Worm (Caenorhabditis elegans): ENCODE results near the gene ram-5.

The ram-5 gene

ce11 chrX:14568258-14568763 lies 18.4 kb downstream of the ram-5 start:
- TF ChIP-seq nhr-25 (tag; optimal IDR thresholded peaks at IDR 0.05) (no peak), unc-55 (GFP tag; optimal IDR thresholded peaks at IDR 0.05) (no peak), fos-1 (tag; optimal IDR thresholded peaks at IDR 0.05) (no peak), sem-4 (tag; optimal IDR thresholded peaks at IDR 0.05) (no peak), sma-9 (GFP tag; optimal IDR thresholded peaks at IDR 0.05) (no peak), sma-9 (tag; optimal IDR thresholded peaks at IDR 0.05) (no peak), elt-3 (tag; optimal IDR thresholded peaks at IDR 0.05) (no peak), nhr-129 (tag; optimal IDR thresholded peaks at IDR 0.05) (no peak), mdl-1 (tag; optimal IDR thresholded peaks at IDR 0.05) (no peak), nhr-12 (tag; optimal IDR thresholded peaks at IDR 0.05) (no peak)

ce11 chrX:14571277-14571676 lies 21.3 kb downstream of the ram-5 start:
- no peak for TF ChIP-seq nhr-12 (tag; optimal IDR thresholded peaks at IDR 0.05)
- TF ChIP-seq nhr-23 (tag; optimal IDR thresholded peaks at IDR 0.05), result no peak
- no peak for TF ChIP-seq ztf-1 (GFP tag; conservative IDR thresholded peaks at IDR 0.05)
- no peak for TF ChIP-seq fos-1 (tag; optimal IDR thresholded peaks at IDR 0.05)
- TF ChIP-seq elt-3 (tag; optimal IDR thresholded peaks at IDR 0.05), result no peak
- no peak for TF ChIP-seq gmeb-1 (tag; optimal IDR thresholded peaks at IDR 0.05)
- no peak for TF ChIP-seq ama-1 (optimal IDR thresholded peaks at IDR 0.05)
- TF ChIP-seq nhr-10 (tag; optimal IDR thresholded peaks at IDR 0.05), result no peak
- no peak for TF ChIP-seq lin-13 (GFP tag; optimal IDR thresholded peaks at IDR 0.05)
- no peak for TF ChIP-seq unc-62 (GFP tag; optimal IDR thresholded peaks at IDR 0.05)
- no peak for TF ChIP-seq unc-55 (GFP tag; optimal IDR thresholded peaks at IDR 0.05)
- TF ChIP-seq sma-9 (GFP tag; optimal IDR thresholded peaks at IDR 0.05), result no peak
- TF ChIP-seq sma-9 (tag; optimal IDR thresholded peaks at IDR 0.05), result no peak
- no peak for TF ChIP-seq nhr-25 (tag; optimal IDR thresholded peaks at IDR 0.05)
- TF ChIP-seq sma-3 (GFP tag; optimal IDR thresholded peaks at IDR 0.05), result no peak
- no peak for TF ChIP-seq C34F6.9 (tag; optimal IDR thresholded peaks at IDR 0.05)
- TF ChIP-seq Y55F3AM.14 (GFP tag; optimal IDR thresholded peaks at IDR 0.05), result no peak
- no peak for TF ChIP-seq alr-1 (tag; optimal IDR thresholded peaks at IDR 0.05)
- no peak for TF ChIP-seq sem-4 (tag; optimal IDR thresholded peaks at IDR 0.05)
- no peak for TF ChIP-seq mbf-1 (tag; optimal IDR thresholded peaks at IDR 0.05)
- TF ChIP-seq unc-39 (tag; optimal IDR thresholded peaks at IDR 0.05), result no peak

ce11 chrX:14572419-14572818 lies 22.5 kb downstream of the ram-5 start, which contains the start of gene lron-1:
Gene lron-1, plus strand, starts transcription at chrX:14572719.
- TF ChIP-seq nhr-77 (tag; optimal IDR thresholded peaks at IDR 0.05) (no peak), sem-4 (tag; optimal IDR thresholded peaks at IDR 0.05) (no peak), aly-2 (tag; optimal IDR thresholded peaks at IDR 0.05) (no peak), nhr-12 (tag; optimal IDR thresholded peaks at IDR 0.05) (no peak), nhr-237 (tag; optimal IDR thresholded peaks at IDR 0.05) (no peak), ZK546.5 (tag; optimal IDR thresholded peaks at IDR 0.05) (no peak), ztf-4 (tag; optimal IDR thresholded peaks at IDR 0.05) (no peak), skn-1 (tag; optimal IDR thresholded peaks at IDR 0.05) (no peak), mbf-1 (tag; optimal IDR thresholded peaks at IDR 0.05) (no peak), lin-11 (tag; optimal IDR thresholded peaks at IDR 0.05) (no peak), nhr-25 (tag; optimal IDR thresholded peaks at IDR 0.05) (no peak), nhr-129 (tag; optimal IDR thresholded peaks at IDR 0.05) (no peak), mab-5 (tag; optimal IDR thresholded peaks at IDR 0.05) (no peak), nhr-6 (tag; optimal IDR thresholded peaks at IDR 0.05) (no peak), mdl-1 (tag; optimal IDR thresholded peaks at IDR 0.05) (no peak), peb-1 (tag; optimal IDR thresholded peaks at IDR 0.05) (no peak), ceh-16 (tag; optimal IDR thresholded peaks at IDR 0.05) (no peak), ceh-82 (tag; optimal IDR thresholded peaks at IDR 0.05) (no peak), nhr-11 (tag; optimal IDR thresholded peaks at IDR 0.05) (no peak), sma-9 (GFP tag; optimal IDR thresholded peaks at IDR 0.05) (no peak), sma-9 (tag; optimal IDR thresholded peaks at IDR 0.05) (no peak)

ce11 chrX:14575920-14576319 lies 26.0 kb downstream of the ram-5 start:
- TF ChIP-seq sem-4 (tag; optimal IDR thresholded peaks at IDR 0.05) (peak; percentile 42), nhr-21 (tag; optimal IDR thresholded peaks at IDR 0.05) (peak; percentile 45), sma-3 (GFP tag; optimal IDR thresholded peaks at IDR 0.05) (peak; percentile 79), sma-9 (GFP tag; optimal IDR thresholded peaks at IDR 0.05) (peak; percentile 87), sma-9 (tag; optimal IDR thresholded peaks at IDR 0.05) (no peak), nhr-25 (tag; optimal IDR thresholded peaks at IDR 0.05) (peak; percentile 52), fos-1 (tag; optimal IDR thresholded peaks at IDR 0.05) (peak; percentile 79), peb-1 (tag; optimal IDR thresholded peaks at IDR 0.05) (no peak), nhr-23 (tag; optimal IDR thresholded peaks at IDR 0.05) (peak; percentile 17), ama-1 (optimal IDR thresholded peaks at IDR 0.05) (no peak), elt-1 (tag; optimal IDR thresholded peaks at IDR 0.05) (peak; percentile 90), ztf-11 (tag; optimal IDR thresholded peaks at IDR 0.05) (no peak), lsy-2 (tag; optimal IDR thresholded peaks at IDR 0.05) (peak in 1 of 2 experiments; percentile 21), blmp-1 (tag; optimal IDR thresholded peaks at IDR 0.05; ENCODE audit: insufficient read depth) (peak; percentile 86), nhr-129 (tag; optimal IDR thresholded peaks at IDR 0.05) (no peak), ceh-16 (tag; optimal IDR thresholded peaks at IDR 0.05) (peak; percentile 99), egl-27 (tag; optimal IDR thresholded peaks at IDR 0.05) (peak; percentile 71)

Data from whole organism, L2 larva.